Worm (Caenorhabditis elegans) whole organism, midembryonic: ENCODE data around the gene rft-2.

ENCODE experiments used
- T22C8.4 ChIP-seq: fragments of 200-800 bp; sonication (Bioruptor generic); IDR thresholded peaks from 2 replicates; pipeline ENCODE4 v1.3.6; 2022; ENCODE audit warnings: missing genetic modification characterization, missing compliant biosample characterization
- cog-1 ChIP-seq: sonication (generic microtip); optimal IDR thresholded peaks from 2 replicates; lab custom pipeline; 2016; ENCODE audit warnings: missing genetic modification characterization, missing compliant biosample characterization
- flt-1 ChIP-seq: fragments of 200-800 bp; sonication (Bioruptor generic); IDR thresholded peaks from 2 replicates; pipeline ENCODE4 v1.3.6; 2022; ENCODE audit warnings: missing genetic modification characterization, missing compliant biosample characterization
- klf-2 ChIP-seq: fragments of 200-800 bp; sonication (Bioruptor generic); conservative IDR thresholded peaks from 2 replicates; pipeline ENCODE4 v1.3.6; 2022; ENCODE audit warnings: missing genetic modification reagents, missing genetic modification characterization, missing compliant biosample characterization
- med-1 ChIP-seq: sonication (generic microtip); optimal IDR thresholded peaks from 2 replicates; lab custom pipeline; 2017; ENCODE audit warnings: missing genetic modification characterization, mild to moderate bottlenecking, missing compliant biosample characterization, antibody characterized with exemption, missing genetic modification reagents; ENCODE audit not compliant: insufficient read depth
- ref-1 ChIP-seq: fragments of 200-800 bp; sonication (Bioruptor generic); conservative IDR thresholded peaks from 2 replicates; pipeline ENCODE4 v1.3.6; 2022; ENCODE audit warnings: missing genetic modification reagents, missing genetic modification characterization, missing compliant biosample characterization
- tab-1 ChIP-seq: fragments of 200-800 bp; sonication (Bioruptor generic); IDR thresholded peaks from 2 replicates; pipeline ENCODE4 v1.3.6; 2022; ENCODE audit warnings: missing genetic modification characterization, missing compliant biosample characterization
- ztf-23 ChIP-seq: fragments of 200-800 bp; sonication (Bioruptor generic); IDR thresholded peaks from 2 replicates; pipeline ENCODE4 v1.3.6; 2022; ENCODE audit warnings: missing genetic modification reagents, missing genetic modification characterization, missing compliant biosample characterization
- ztf-29 ChIP-seq: fragments of 200-800 bp; sonication (Bioruptor generic); IDR thresholded peaks from 2 replicates; pipeline ENCODE4 v1.3.6; 2022; ENCODE audit warnings: missing genetic modification reagents, missing genetic modification characterization, missing compliant biosample characterization

ce11 chrV:4495114-4495819 lies 44.9 kb upstream of the rft-2 start:
- TF ChIP-seq tab-1 (GFP tag; lab: Robert Waterston, UW) (peak; percentile 63; the same call in 1 of the 2 replicates), ztf-29 (no peak), ztf-23 (GFP tag; lab: Robert Waterston, UW) (no peak), med-1 (GFP tag; lab: Kevin White, UChicago) (no peak), ref-1 (GFP tag; lab: Robert Waterston, UW) (no peak), klf-2 (GFP tag; lab: Robert Waterston, UW) (no peak), T22C8.4 (GFP tag; lab: Robert Waterston, UW) (no peak), cog-1 (no peak), flt-1 (GFP tag; lab: Robert Waterston, UW) (peak; percentile 45; the same call in 1 of the 2 replicates)
